Worm (Caenorhabditis elegans) whole organism, L1 larva: ENCODE results near the gene nas-32.

ENCODE experiments used
- C16A3.4 ChIP-seq: fragments of 150-350 bp; optimal IDR thresholded peaks from 2 replicates; lab custom pipeline; 2014; ENCODE audit warnings: missing biosample characterization, missing genetic modification characterization
- F16B12.6 ChIP-seq: fragments of 150-350 bp; optimal IDR thresholded peaks from 2 replicates; lab custom pipeline; 2014; ENCODE audit warnings: missing biosample characterization, missing genetic modification characterization
- alr-1 ChIP-seq: fragments of 200-800 bp; sonication (Bioruptor generic); optimal IDR thresholded peaks from 2 replicates; lab custom pipeline; 2018; ENCODE audit warnings: borderline replicate concordance, mild to moderate bottlenecking, missing genetic modification characterization, missing compliant biosample characterization
- ama-1 ChIP-seq: fragments of 150-350 bp; optimal IDR thresholded peaks from 2 replicates; lab custom pipeline; 2014
- blmp-1 ChIP-seq: fragments of 150-350 bp; optimal IDR thresholded peaks from 2 replicates; lab custom pipeline; 2014; ENCODE audit warnings: missing biosample characterization, missing genetic modification characterization
- ceh-88 ChIP-seq: fragments of 200-800 bp; sonication (Bioruptor generic); IDR thresholded peaks from 2 replicates; pipeline ENCODE4 v1.3.6; 2022; ENCODE audit warnings: missing genetic modification characterization, missing compliant biosample characterization
- dpl-1 ChIP-seq, 3 experiments: fragments of 150-350 bp in 2 of 3; sonication (generic microtip) in 1 of 3; optimal IDR thresholded peaks; 2 replicates each; lab custom pipeline; 2014 to 2017; ENCODE audit warnings: missing biosample characterization in 3 of 3, missing genetic modification characterization in 3 of 3, missing genetic modification reagents in 3 of 3
- efl-1 ChIP-seq, 4 experiments: fragments of 150-350 bp; optimal IDR thresholded peaks in 3 of 4; peaks in 1 of 4; 1 replicate in 1 of 4; 2 replicates in 3 of 4; lab custom pipeline; 2014; ENCODE audit warnings: missing biosample characterization in 2 of 4, missing genetic modification characterization in 2 of 4, missing genetic modification reagents in 2 of 4
- elt-2 ChIP-seq: sonication (generic microtip); optimal IDR thresholded peaks from 2 replicates; lab custom pipeline; 2016; ENCODE audit warnings: missing genetic modification characterization, mild to moderate bottlenecking, inconsistent platforms, missing compliant biosample characterization, missing genetic modification reagents
- elt-3 ChIP-seq, 6 experiments: fragments of 150-350 bp in 1 of 6; sonication (generic microtip); optimal IDR thresholded peaks; 2 replicates each; lab custom pipeline; 2017 to 2018; ENCODE audit warnings: missing biosample characterization in 6 of 6, missing genetic modification characterization in 6 of 6, inconsistent platforms in 1 of 6
- ets-5 ChIP-seq: fragments of 200-800 bp; sonication (Bioruptor generic); IDR thresholded peaks from 2 replicates; pipeline ENCODE4 v1.3.6; 2022; ENCODE audit warnings: missing genetic modification characterization, missing compliant biosample characterization
- fkh-10 ChIP-seq: sonication (generic microtip); optimal IDR thresholded peaks from 2 replicates; lab custom pipeline; 2017; ENCODE audit warnings: missing biosample characterization, missing genetic modification reagents, missing genetic modification characterization
- hlh-17 ChIP-seq: fragments of 200-800 bp; sonication (Bioruptor generic); optimal IDR thresholded peaks from 2 replicates; lab custom pipeline; 2018; ENCODE audit warnings: missing genetic modification characterization, mild to moderate bottlenecking, missing compliant biosample characterization, moderate library complexity, borderline replicate concordance
- isw-1 ChIP-seq: fragments of 200-800 bp; sonication (Bioruptor generic); IDR thresholded peaks from 2 replicates; pipeline ENCODE4 v1.3.6; 2022; ENCODE audit warnings: missing genetic modification characterization, missing compliant biosample characterization
- jun-1 ChIP-seq: fragments of 150-350 bp; optimal IDR thresholded peaks from 2 replicates; lab custom pipeline; 2014; ENCODE audit warnings: missing biosample characterization, missing genetic modification reagents, missing genetic modification characterization
- lin-35 ChIP-seq, 2 experiments: fragments of 150-350 bp; optimal IDR thresholded peaks; 2 replicates each; lab custom pipeline; 2014; ENCODE audit warnings: missing biosample characterization in 2 of 2, missing genetic modification characterization in 2 of 2, missing genetic modification reagents in 2 of 2
- nhr-12 ChIP-seq: sonication (generic microtip); optimal IDR thresholded peaks from 2 replicates; lab custom pipeline; 2017; ENCODE audit warnings: missing biosample characterization, missing genetic modification characterization
- nhr-20 ChIP-seq: sonication (generic microtip); optimal IDR thresholded peaks from 2 replicates; lab custom pipeline; 2016; ENCODE audit warnings: mild to moderate bottlenecking, missing genetic modification characterization, missing compliant biosample characterization
- nhr-237 ChIP-seq: fragments of 150-350 bp; optimal IDR thresholded peaks from 2 replicates; lab custom pipeline; 2014; ENCODE audit warnings: missing biosample characterization, missing genetic modification characterization
- nhr-71 ChIP-seq: sonication (generic microtip); optimal IDR thresholded peaks from 2 replicates; lab custom pipeline; 2016; ENCODE audit warnings: mild to moderate bottlenecking, missing genetic modification characterization, moderate library complexity, missing compliant biosample characterization
- nhr-85 ChIP-seq: sonication (generic microtip); peaks from one replicate; lab custom pipeline; 2016; ENCODE audit warnings: missing genetic modification characterization, inconsistent platforms, missing compliant biosample characterization
- nhr-90 ChIP-seq: sonication (generic microtip); optimal IDR thresholded peaks from 2 replicates; lab custom pipeline; 2016; ENCODE audit warnings: mild to moderate bottlenecking, missing genetic modification characterization, missing compliant biosample characterization; ENCODE audit not compliant: poor library complexity
- pag-3 ChIP-seq: sonication (generic microtip); optimal IDR thresholded peaks from 2 replicates; lab custom pipeline; 2017; ENCODE audit warnings: missing genetic modification characterization, mild to moderate bottlenecking, missing compliant biosample characterization, antibody characterized with exemption, borderline replicate concordance; ENCODE audit not compliant: insufficient read depth
- pqm-1 ChIP-seq: sonication (generic microtip); optimal IDR thresholded peaks from 3 replicates; lab custom pipeline; 2017; ENCODE audit warnings: missing biosample characterization, missing genetic modification characterization
- rnt-1 ChIP-seq: sonication (generic microtip); optimal IDR thresholded peaks from 2 replicates; lab custom pipeline; 2016; ENCODE audit warnings: mild to moderate bottlenecking, missing genetic modification characterization, moderate library complexity, missing compliant biosample characterization
- snu-23 ChIP-seq: sonication (generic microtip); optimal IDR thresholded peaks from 2 replicates; lab custom pipeline; 2016; ENCODE audit warnings: missing genetic modification characterization, missing compliant biosample characterization
- swsn-7 ChIP-seq: sonication (generic microtip); optimal IDR thresholded peaks from 2 replicates; lab custom pipeline; 2016; ENCODE audit warnings: missing genetic modification characterization, missing compliant biosample characterization
- tbx-2 ChIP-seq: sonication (generic microtip); optimal IDR thresholded peaks from 2 replicates; lab custom pipeline; 2016; ENCODE audit warnings: missing genetic modification characterization, missing compliant biosample characterization
- unc-130 ChIP-seq: fragments of 150-350 bp; optimal IDR thresholded peaks from 2 replicates; lab custom pipeline; 2017; ENCODE audit warnings: missing biosample characterization, missing genetic modification characterization, inconsistent platforms
- unc-86 ChIP-seq: sonication (generic microtip); optimal IDR thresholded peaks from 2 replicates; lab custom pipeline; 2016; ENCODE audit warnings: missing genetic modification characterization, missing compliant biosample characterization
- vab-15 ChIP-seq: sonication (generic microtip); optimal IDR thresholded peaks from 2 replicates; lab custom pipeline; 2017; ENCODE audit warnings: missing genotype, mild to moderate bottlenecking, missing genetic modification characterization, missing compliant biosample characterization
- xbp-1 ChIP-seq: sonication (generic microtip); optimal IDR thresholded peaks from 2 replicates; lab custom pipeline; 2016; ENCODE audit warnings: missing genetic modification characterization, missing compliant biosample characterization
- zip-4 ChIP-seq: fragments of 200-800 bp; sonication (Bioruptor generic); optimal IDR thresholded peaks from 2 replicates; lab custom pipeline; 2018; ENCODE audit warnings: mild to moderate bottlenecking, missing genetic modification characterization, moderate library complexity, missing compliant biosample characterization
- ztf-4 ChIP-seq: fragments of 150-350 bp; optimal IDR thresholded peaks from 2 replicates; lab custom pipeline; 2014; ENCODE audit warnings: missing biosample characterization, missing genetic modification characterization

The nas-32 gene

ce11 chrV:915716-916115, 16.7 kb upstream of the nas-32 start:
- TF ChIP-seq rnt-1 (tag; lab: Kevin White, UChicago) (no peak), vab-15 (tag; lab: Kevin White, UChicago) (no peak), nhr-237 (tag; lab: Kevin White, UChicago) (no peak), alr-1 (tag; lab: Kevin White, UChicago) (no peak), zip-4 (no peak), unc-86 (tag; lab: Kevin White, UChicago) (no peak), tbx-2 (no peak), blmp-1 (tag; lab: Kevin White, UChicago) (no peak), nhr-12 (tag; lab: Kevin White, UChicago) (no peak), ztf-4 (tag; lab: Kevin White, UChicago) (no peak), ceh-88 (GFP tag; lab: Robert Waterston, UW) (no peak), jun-1 (tag; lab: Kevin White, UChicago) (no peak), hlh-17 (no peak), isw-1 (GFP tag; lab: Robert Waterston, UW) (no peak), nhr-90 (tag; lab: Kevin White, UChicago) (no peak), unc-130 (no peak), swsn-7 (no peak)

- TF ChIP-seq efl-1 (optimal IDR thresholded peaks at IDR 0.05; lab: Kevin White, UChicago) (no peak), efl-1 (GFP tag; optimal IDR thresholded peaks at IDR 0.05 in 1 of 2; lab: Kevin White, UChicago) (peak in 1 of 2 experiments; percentile 11), ama-1 (lab: Kevin White, UChicago) (no peak)
Observed at ce11 chrV:911474-911873, 12.5 kb upstream of the nas-32 start, which contains the start of gene adh-5. TSS of gene adh-5 (plus strand) at chrV:911774.

ce11 chrV:910588-910987, 11.6 kb upstream of the nas-32 start:
- TF ChIP-seq fkh-10 (GFP tag; lab: Kevin White, UChicago) (no peak), snu-23 (peak; percentile 27), rnt-1 (tag; lab: Kevin White, UChicago) (no peak), blmp-1 (tag; lab: Kevin White, UChicago) (peak; percentile 3), F16B12.6 (tag; lab: Kevin White, UChicago) (no peak), dpl-1 (GFP tag; optimal IDR thresholded peaks at IDR 0.05; lab: Kevin White, UChicago) (peak in 1 of 3 experiments; percentile 29), lin-35 (GFP tag; optimal IDR thresholded peaks at IDR 0.05; lab: Kevin White, UChicago) (peak; percentile 39 to 69), nhr-20 (tag; lab: Kevin White, UChicago) (peak; percentile 52), xbp-1 (no peak), nhr-71 (tag; lab: Kevin White, UChicago) (peak; percentile 27), elt-2 (tag; lab: Kevin White, UChicago) (peak; percentile 76), nhr-85 (tag; lab: Kevin White, UChicago) (peak; percentile 59), nhr-90 (tag; lab: Kevin White, UChicago) (peak; percentile 32), pqm-1 (tag; lab: Kevin White, UChicago) (peak; percentile 53), pag-3 (tag; lab: Kevin White, UChicago) (no peak), efl-1 (optimal IDR thresholded peaks at IDR 0.05; lab: Kevin White, UChicago) (peak in 1 of 2 experiments; percentile 2), efl-1 (GFP tag; optimal IDR thresholded peaks at IDR 0.05 in 1 of 2; lab: Kevin White, UChicago) (peak in 1 of 2 experiments; percentile 89), C16A3.4 (tag; lab: Kevin White, UChicago) (peak; percentile 1), elt-3 (tag; optimal IDR thresholded peaks at IDR 0.05; lab: Kevin White, UChicago) (peak in 5 of 6 experiments; percentile 34 to 84 (median 58)), ama-1 (lab: Kevin White, UChicago) (no peak)

- TF ChIP-seq dpl-1 (GFP tag; optimal IDR thresholded peaks at IDR 0.05; lab: Kevin White, UChicago) (no peak), ets-5 (GFP tag; lab: Robert Waterston, UW) (0 out of 2 replicates have a peak, but pooled peaks have one; percentile 39), efl-1 (optimal IDR thresholded peaks at IDR 0.05; lab: Kevin White, UChicago) (no peak), efl-1 (GFP tag; optimal IDR thresholded peaks at IDR 0.05 in 1 of 2; lab: Kevin White, UChicago) (peak in 1 of 2 experiments; percentile 17)
- TF ChIP-seq, all 84 proteins: peak for 2
Observed at ce11 chrV:908681-909080, 9.7 kb upstream of the nas-32 start.
